Worm (Caenorhabditis elegans) whole organism, mixed stage, embryonic: ENCODE data around the gene F25H9.2.

Experiments used
- elt-3 ChIP-seq: fragments of 150-350 bp; optimal IDR thresholded peaks from 2 replicates; lab custom pipeline; 2014; ENCODE audit warnings: missing biosample characterization, missing genetic modification characterization
- flh-1 ChIP-seq: fragments of 200-800 bp; sonication (Bioruptor generic); optimal IDR thresholded peaks from 2 replicates; lab custom pipeline; 2018; ENCODE audit warnings: mild to moderate bottlenecking, missing genetic modification characterization, moderate library complexity, missing compliant biosample characterization
- nhr-237 ChIP-seq: fragments of 150-350 bp; optimal IDR thresholded peaks from 2 replicates; lab custom pipeline; 2014; ENCODE audit warnings: missing biosample characterization, missing genetic modification characterization
- nhr-28 ChIP-seq: fragments of 150-350 bp; optimal IDR thresholded peaks from 2 replicates; lab custom pipeline; 2014; ENCODE audit warnings: missing biosample characterization, missing genetic modification characterization
- pha-4 ChIP-seq: fragments of 150-350 bp; optimal IDR thresholded peaks from 2 replicates; lab custom pipeline; 2018; ENCODE audit warnings: missing biosample characterization, missing genetic modification reagents, missing genetic modification characterization
- unc-39 ChIP-seq: fragments of 150-350 bp; optimal IDR thresholded peaks from 2 replicates; lab custom pipeline; 2014; ENCODE audit warnings: missing biosample characterization, missing genetic modification characterization

ce11 chrV:13426764-13427163, 31.1 kb upstream of the F25H9.2 start, which contains the start of gene srd-18:
- no peak for TF ChIP-seq nhr-237 (tag; lab: Kevin White, UChicago)
- TF ChIP-seq flh-1 (GFP tag; lab: Kevin White, UChicago), result no peak
- no peak for TF ChIP-seq elt-3
- TF ChIP-seq nhr-28 (tag; lab: Kevin White, UChicago), result no peak
- TF ChIP-seq unc-39, result no peak
- no peak for TF ChIP-seq pha-4 (tag; lab: Kevin White, UChicago)
